Fruit fly (Drosophila melanogaster) whole organism, prepupa: ENCODE measurements around the gene Alg13.

Experiments used
- CG10669 ChIP-seq: fragments of 200-800 bp; sonication (Bioruptor generic); optimal IDR thresholded peaks from 3 replicates; lab custom pipeline; 2018; ENCODE audit warnings: missing biosample characterization, mild to moderate bottlenecking, missing genetic modification characterization, moderate library complexity
- CG11294 ChIP-seq: fragments of 200-800 bp; sonication (Bioruptor generic); IDR thresholded peaks from 2 replicates; pipeline ENCODE4 v1.3.6; 2022; ENCODE audit warnings: missing biosample characterization, missing genetic modification characterization
- CG11762 ChIP-seq: fragments of 200-800 bp; sonication (Bioruptor generic); optimal IDR thresholded peaks from 3 replicates; lab custom pipeline; 2016; ENCODE audit warnings: missing biosample characterization, missing genetic modification characterization; ENCODE audit not compliant: insufficient read depth
- CG15336 ChIP-seq: fragments of 200-800 bp; sonication (Bioruptor generic); IDR thresholded peaks from 2 replicates; pipeline ENCODE4 v1.3.6; 2022; ENCODE audit warnings: missing biosample characterization, missing genetic modification characterization
- CG3032 ChIP-seq: fragments of 200-800 bp; optimal IDR thresholded peaks from 2 replicates; lab custom pipeline; 2019; ENCODE audit warnings: missing biosample characterization, mild to moderate bottlenecking, missing genetic modification characterization, moderate library complexity
- CG31627 ChIP-seq: fragments of 200-800 bp; sonication (Bioruptor generic); optimal IDR thresholded peaks from 3 replicates; lab custom pipeline; 2016; ENCODE audit warnings: missing biosample characterization, missing genetic modification characterization
- CG32006 ChIP-seq: fragments of 200-800 bp; sonication (Bioruptor generic); optimal IDR thresholded peaks from 3 replicates; lab custom pipeline; 2017; ENCODE audit warnings: missing biosample characterization, mild to moderate bottlenecking, missing genetic modification characterization
- CG34406 ChIP-seq: fragments of 200-800 bp; sonication (Bioruptor generic); optimal IDR thresholded peaks from 3 replicates; lab custom pipeline; 2016; ENCODE audit warnings: missing biosample characterization, missing genetic modification characterization
- CG3919 ChIP-seq: fragments of 200-800 bp; sonication (Bioruptor generic); optimal IDR thresholded peaks from 3 replicates; lab custom pipeline; 2016; ENCODE audit warnings: missing biosample characterization, missing genetic modification characterization
- CG6163 ChIP-seq: fragments of 200-800 bp; sonication (Bioruptor generic); IDR thresholded peaks from 3 replicates; pipeline ENCODE4 v1.3.6; 2022; ENCODE audit warnings: missing biosample characterization, missing genetic modification characterization
- CG6276 ChIP-seq: fragments of 200-800 bp; sonication (Bioruptor generic); optimal IDR thresholded peaks from 2 replicates; lab custom pipeline; 2017; ENCODE audit warnings: missing biosample characterization, mild to moderate bottlenecking, missing genetic modification characterization
- CG6792 ChIP-seq: fragments of 200-800 bp; sonication (Bioruptor generic); optimal IDR thresholded peaks from 3 replicates; lab custom pipeline; 2016; ENCODE audit warnings: missing biosample characterization, missing genetic modification characterization
- CG6854 ChIP-seq: fragments of 200-800 bp; sonication (Bioruptor generic); optimal IDR thresholded peaks from 2 replicates; lab custom pipeline; 2017; ENCODE audit warnings: missing biosample characterization, mild to moderate bottlenecking, missing genetic modification characterization
- CG8119 ChIP-seq: fragments of 200-800 bp; sonication (Bioruptor generic); IDR thresholded peaks from 3 replicates; pipeline ENCODE4 v1.3.6; 2022; ENCODE audit warnings: missing biosample characterization, missing genetic modification characterization
- Eip75B ChIP-seq: fragments of 200-800 bp; sonication (Bioruptor generic); optimal IDR thresholded peaks from 3 replicates; lab custom pipeline; 2016; ENCODE audit warnings: missing biosample characterization, missing genetic modification characterization
- Eip93F ChIP-seq: fragments of 200-800 bp; sonication (Bioruptor generic); optimal IDR thresholded peaks from 2 replicates; lab custom pipeline; 2016; ENCODE audit warnings: missing biosample characterization, mild to moderate bottlenecking, missing genetic modification characterization
- Ets21C ChIP-seq: fragments of 200-800 bp; sonication (Bioruptor generic); optimal IDR thresholded peaks from 3 replicates; lab custom pipeline; 2016; ENCODE audit warnings: missing biosample characterization, missing genetic modification characterization
- Gug ChIP-seq: fragments of 200-800 bp; sonication (Bioruptor generic); IDR thresholded peaks from 2 replicates; pipeline ENCODE4 v1.3.6; 2022; ENCODE audit warnings: missing biosample characterization, missing genetic modification characterization
- Hr38 ChIP-seq: sonication (Bioruptor generic); optimal IDR thresholded peaks from 2 replicates; lab custom pipeline; 2016; ENCODE audit warnings: missing biosample characterization, missing genetic modification characterization
- Hr39 ChIP-seq: fragments of 200-800 bp; sonication (Bioruptor generic); optimal IDR thresholded peaks from 2 replicates; lab custom pipeline; 2016; ENCODE audit warnings: missing biosample characterization, missing genetic modification characterization
- Hr4 ChIP-seq: fragments of 200-800 bp; sonication (Bioruptor generic); optimal IDR thresholded peaks from 3 replicates; lab custom pipeline; 2016; ENCODE audit warnings: missing biosample characterization, missing genetic modification characterization
- Met ChIP-seq: fragments of 200-800 bp; sonication (Bioruptor generic); optimal IDR thresholded peaks from 3 replicates; lab custom pipeline; 2016; ENCODE audit warnings: missing biosample characterization, missing genetic modification characterization
- Smox ChIP-seq: fragments of 200-800 bp; sonication (Bioruptor generic); optimal IDR thresholded peaks from 3 replicates; lab custom pipeline; 2016; ENCODE audit warnings: missing biosample characterization, missing genetic modification characterization
- Sox102F ChIP-seq: fragments of 200-800 bp; sonication (Bioruptor generic); optimal IDR thresholded peaks from 2 replicates; lab custom pipeline; 2016; ENCODE audit warnings: missing biosample characterization, mild to moderate bottlenecking, missing genetic modification characterization
- Sox14 ChIP-seq: fragments of 200-800 bp; sonication (Bioruptor generic); optimal IDR thresholded peaks from 3 replicates; lab custom pipeline; 2016; ENCODE audit warnings: missing biosample characterization, missing genetic modification characterization
- Sox15 ChIP-seq: fragments of 200-800 bp; sonication (Bioruptor generic); optimal IDR thresholded peaks from 3 replicates; lab custom pipeline; 2016; ENCODE audit warnings: missing biosample characterization, missing genetic modification characterization
- achi ChIP-seq: fragments of 200-800 bp; sonication (Bioruptor generic); optimal IDR thresholded peaks from 3 replicates; lab custom pipeline; 2016; ENCODE audit warnings: missing biosample characterization, missing genetic modification characterization
- acj6 ChIP-seq: fragments of 200-800 bp; sonication (Bioruptor generic); optimal IDR thresholded peaks from 3 replicates; lab custom pipeline; 2016; ENCODE audit warnings: missing biosample characterization, missing genetic modification characterization
- dsx ChIP-seq: fragments of 200-800 bp; optimal IDR thresholded peaks from 3 replicates; lab custom pipeline; 2019; ENCODE audit warnings: missing biosample characterization, mild to moderate bottlenecking, missing genetic modification characterization, moderate library complexity; ENCODE audit not compliant: poor library complexity, severe bottlenecking
- esn ChIP-seq: fragments of 200-800 bp; sonication (Bioruptor generic); optimal IDR thresholded peaks from 2 replicates; lab custom pipeline; 2016; ENCODE audit warnings: missing biosample characterization, mild to moderate bottlenecking, missing genetic modification characterization, moderate library complexity
- fd85E ChIP-seq: fragments of 200-800 bp; sonication (Bioruptor generic); optimal IDR thresholded peaks from 3 replicates; lab custom pipeline; 2016; ENCODE audit warnings: missing biosample characterization, missing genetic modification characterization
- fkh ChIP-seq: fragments of 200-800 bp; sonication (Bioruptor generic); optimal IDR thresholded peaks from 3 replicates; lab custom pipeline; 2017; ENCODE audit warnings: missing biosample characterization, mild to moderate bottlenecking, missing genetic modification characterization, moderate library complexity
- lz ChIP-seq: fragments of 200-800 bp; sonication (Bioruptor generic); optimal IDR thresholded peaks from 3 replicates; lab custom pipeline; 2016; ENCODE audit warnings: missing biosample characterization, missing genetic modification characterization
- salr ChIP-seq, 2 experiments: fragments of 200-800 bp; sonication (Bioruptor generic); optimal IDR thresholded peaks; 3 replicates each; lab custom pipeline; 2016 to 2018; ENCODE audit warnings: missing biosample characterization in 2 of 2, missing genetic modification characterization in 2 of 2, mild to moderate bottlenecking in 1 of 2
- ss ChIP-seq, 2 experiments: fragments of 200-800 bp; sonication (Bioruptor generic); optimal IDR thresholded peaks; 2 replicates in 1 of 2; 3 replicates in 1 of 2; lab custom pipeline; 2017 to 2018; ENCODE audit warnings: mild to moderate bottlenecking in 2 of 2, missing biosample characterization in 2 of 2, missing genetic modification characterization in 2 of 2, moderate library complexity in 1 of 2
- svp ChIP-seq: fragments of 200-800 bp; sonication (Bioruptor generic); peaks from one replicate; lab custom pipeline; 2016; ENCODE audit warnings: missing biosample characterization, missing genetic modification characterization
- topi ChIP-seq: fragments of 200-800 bp; sonication (Bioruptor generic); optimal IDR thresholded peaks from 3 replicates; lab custom pipeline; 2016; ENCODE audit warnings: missing biosample characterization, missing genetic modification characterization
- vri ChIP-seq: fragments of 200-800 bp; sonication (Bioruptor generic); optimal IDR thresholded peaks from 3 replicates; lab custom pipeline; 2016; ENCODE audit warnings: missing biosample characterization, mild to moderate bottlenecking, missing genetic modification characterization

Alg13 gene

dm6 chr3R:29138407-29138806 is at the start of gene Alg13, which contains the start of gene superdeath:
Gene Alg13 (minus strand): TSS chr3R:29138573.
Gene superdeath (plus strand): TSS chr3R:29138662.
- TF ChIP-seq Sox15 (GFP tag; lab: Kevin White, UChicago) (no peak), fkh (GFP tag; lab: Kevin White, UChicago) (peak; percentile 82)
- TF ChIP-seq, all 60 proteins: peak for 1

dm6 chr3R:29164930-29165693 is 26.7 kb upstream of the Alg13 start, which contains the start of gene CG11898:
Gene CG11898 (plus strand): TSS chr3R:29165643.
- TF ChIP-seq Hr39 (GFP tag; lab: Kevin White, UChicago) = peak; percentile 34
- TF ChIP-seq topi (GFP tag; lab: Kevin White, UChicago) = peak; percentile 52
- TF ChIP-seq Eip75B (GFP tag; lab: Kevin White, UChicago) = peak; percentile 11
- TF ChIP-seq CG6854 = no peak
- TF ChIP-seq Sox14 = peak; percentile 22
- TF ChIP-seq dsx (GFP tag; lab: Kevin White, UChicago) = no peak
- peak; percentile 42 for TF ChIP-seq Eip93F (GFP tag; lab: Kevin White, UChicago)
- no peak for TF ChIP-seq CG15336 (GFP tag; lab: Robert Waterston, UW)
- TF ChIP-seq Sox102F = peak; percentile 61
- no peak for TF ChIP-seq CG3919 (GFP tag; lab: Kevin White, UChicago)
- TF ChIP-seq Gug = no peak
- peak; percentile 21; the same call in 1 of the 3 replicates for TF ChIP-seq CG6163 (GFP tag; lab: Robert Waterston, UW)
- no peak for TF ChIP-seq CG11762 (GFP tag; lab: Kevin White, UChicago)
- peak; percentile 18 for TF ChIP-seq CG34406 (GFP tag; lab: Kevin White, UChicago)
- TF ChIP-seq svp (GFP tag; lab: Kevin White, UChicago) = peak; percentile 81
- peak; percentile 28 for TF ChIP-seq CG6792 (GFP tag; lab: Kevin White, UChicago)
- peak; percentile 28 for TF ChIP-seq Ets21C
- TF ChIP-seq Smox (GFP tag; lab: Kevin White, UChicago) = peak; percentile 61
- TF ChIP-seq vri (GFP tag; lab: Kevin White, UChicago) = peak; percentile 68
- peak; percentile 37 for TF ChIP-seq CG31627 (GFP tag; lab: Kevin White, UChicago)
- peak; percentile 47 for TF ChIP-seq lz (GFP tag; lab: Kevin White, UChicago)
- TF ChIP-seq Met (GFP tag; lab: Kevin White, UChicago) = peak; percentile 62
- no peak for TF ChIP-seq Hr38 (GFP tag; lab: Kevin White, UChicago)

- TF ChIP-seq fd85E (GFP tag; lab: Kevin White, UChicago) (no peak), svp (GFP tag; lab: Kevin White, UChicago) (peak; percentile 58)
Observed at dm6 chr3R:29159620-29160019, 21.2 kb upstream of the Alg13 start.

- peak; percentile 92 for TF ChIP-seq svp (GFP tag; lab: Kevin White, UChicago)
- no peak for TF ChIP-seq Ets21C
- TF ChIP-seq salr (GFP tag; optimal IDR thresholded peaks at IDR 0.05; lab: Kevin White, UChicago) = no peak
- no peak for TF ChIP-seq Smox (GFP tag; lab: Kevin White, UChicago)
Observed at dm6 chr3R:29158721-29159120, 20.3 kb upstream of the Alg13 start.

- TF ChIP-seq Eip93F (GFP tag; lab: Kevin White, UChicago) (no peak), salr (GFP tag; optimal IDR thresholded peaks at IDR 0.05; lab: Kevin White, UChicago) (peak; percentile 37 to 89), achi (GFP tag; lab: Kevin White, UChicago) (peak; percentile 82), esn (GFP tag; lab: Kevin White, UChicago) (peak; percentile 93), CG32006 (GFP tag; lab: Kevin White, UChicago) (peak; percentile 88), ss (GFP tag; optimal IDR thresholded peaks at IDR 0.05; lab: Kevin White, UChicago) (peak in 1 of 2 experiments; percentile 85), CG8119 (GFP tag; lab: Robert Waterston, UW) (peak; percentile 75), lz (GFP tag; lab: Kevin White, UChicago) (peak; percentile 89), CG15336 (GFP tag; lab: Robert Waterston, UW) (peak; percentile 73), CG11762 (GFP tag; lab: Kevin White, UChicago) (peak; percentile 74), CG11294 (no peak), Gug (peak; percentile 46), svp (GFP tag; lab: Kevin White, UChicago) (peak; percentile 75), CG3032 (peak; percentile 59), CG10669 (GFP tag; lab: Kevin White, UChicago) (peak; percentile 78), CG6792 (GFP tag; lab: Kevin White, UChicago) (peak; percentile 88), Met (GFP tag; lab: Kevin White, UChicago) (peak; percentile 90), Hr4 (GFP tag; lab: Kevin White, UChicago) (peak; percentile 88), vri (GFP tag; lab: Kevin White, UChicago) (peak; percentile 74), acj6 (GFP tag; lab: Kevin White, UChicago) (peak; percentile 88), CG6276 (GFP tag; lab: Kevin White, UChicago) (peak; percentile 67)
Observed at dm6 chr3R:29157418-29158398, 19.3 kb upstream of the Alg13 start, which contains the start of gene rdog. Gene rdog (plus strand): TSS chr3R:29158122.
